Fruit fly (Drosophila melanogaster) whole organism, embryonic: ENCODE data around the gene CG32816.
A peak's percentile ranks its signal among the peaks of the same experiment; 100 is the strongest.

Source experiments
- Atf-2 ChIP-seq: fragments of 200-800 bp; sonication (Bioruptor generic); optimal IDR thresholded peaks from 2 replicates; lab custom pipeline; 2016; ENCODE audit warnings: missing biosample characterization, missing genetic modification characterization
- Bdp1 ChIP-seq: fragments of 200-800 bp; sonication (Bioruptor generic); optimal IDR thresholded peaks from 3 replicates; lab custom pipeline; 2016; ENCODE audit warnings: missing biosample characterization, missing genetic modification characterization
- CG12299 ChIP-seq: fragments of 200-800 bp; sonication (Bioruptor generic); optimal IDR thresholded peaks from 2 replicates; lab custom pipeline; 2018; ENCODE audit warnings: missing biosample characterization, mild to moderate bottlenecking, missing genetic modification characterization
- CG14014 ChIP-seq: fragments of 200-800 bp; sonication (Bioruptor generic); IDR thresholded peaks from 2 replicates; pipeline ENCODE4 v1.3.6; 2022; ENCODE audit warnings: missing biosample characterization, missing genetic modification characterization
- CG14441 ChIP-seq: fragments of 200-800 bp; sonication (Bioruptor generic); IDR thresholded peaks from 2 replicates; pipeline ENCODE4 v1.3.6; 2022; ENCODE audit warnings: missing biosample characterization, missing genetic modification characterization
- CG14965 ChIP-seq: fragments of 200-800 bp; sonication (Bioruptor generic); optimal IDR thresholded peaks from 2 replicates; lab custom pipeline; 2016; ENCODE audit warnings: missing biosample characterization, missing genetic modification characterization, borderline replicate concordance
- CG17359 ChIP-seq: fragments of 200-800 bp; sonication (Bioruptor generic); optimal IDR thresholded peaks from 3 replicates; lab custom pipeline; 2018; ENCODE audit warnings: missing biosample characterization, mild to moderate bottlenecking, missing genetic modification characterization, moderate library complexity
- CG18011 ChIP-seq: fragments of 200-800 bp; sonication (Bioruptor generic); optimal IDR thresholded peaks from 2 replicates; lab custom pipeline; 2017; ENCODE audit warnings: missing biosample characterization, missing genetic modification characterization, mild to moderate bottlenecking, moderate library complexity, missing genotype
- CG18262 ChIP-seq: fragments of 200-800 bp; optimal IDR thresholded peaks from 3 replicates; lab custom pipeline; 2019; ENCODE audit warnings: missing biosample characterization, mild to moderate bottlenecking, missing genetic modification characterization, moderate library complexity
- CG2120 ChIP-seq: fragments of 200-800 bp; sonication (Bioruptor generic); optimal IDR thresholded peaks from 3 replicates; lab custom pipeline; 2016; ENCODE audit warnings: missing biosample characterization, missing genetic modification characterization
- CG31441 ChIP-seq: fragments of 200-800 bp; sonication (Bioruptor generic); IDR thresholded peaks from 2 replicates; pipeline ENCODE4 v1.3.6; 2022; ENCODE audit warnings: missing biosample characterization, missing genetic modification characterization
- CG33213 ChIP-seq: fragments of 200-800 bp; sonication (Bioruptor generic); optimal IDR thresholded peaks from 3 replicates; lab custom pipeline; 2016; ENCODE audit warnings: missing biosample characterization, missing genetic modification characterization
- CG33557 ChIP-seq: fragments of 200-800 bp; sonication (Bioruptor generic); optimal IDR thresholded peaks from 2 replicates; lab custom pipeline; 2019; ENCODE audit warnings: missing biosample characterization, mild to moderate bottlenecking, missing genetic modification characterization, moderate library complexity
- CG5180 ChIP-seq: fragments of 200-800 bp; sonication (Bioruptor generic); optimal IDR thresholded peaks from 3 replicates; lab custom pipeline; 2017; ENCODE audit warnings: missing biosample characterization, missing genetic modification characterization, mild to moderate bottlenecking, moderate library complexity, missing genetic modification reagents
- CG5245 ChIP-seq: fragments of 200-800 bp; sonication (Bioruptor generic); optimal IDR thresholded peaks from 3 replicates; lab custom pipeline; 2016; ENCODE audit warnings: missing biosample characterization, missing genetic modification characterization
- CG6654 ChIP-seq: fragments of 200-800 bp; sonication (Bioruptor generic); optimal IDR thresholded peaks from 2 replicates; lab custom pipeline; 2017; ENCODE audit warnings: missing biosample characterization, mild to moderate bottlenecking, missing genetic modification characterization
- D19B ChIP-seq: fragments of 200-800 bp; sonication (Bioruptor generic); optimal IDR thresholded peaks from 2 replicates; lab custom pipeline; 2017; ENCODE audit warnings: missing biosample characterization, mild to moderate bottlenecking, missing genetic modification characterization
- Dad ChIP-seq: fragments of 200-800 bp; sonication (Bioruptor generic); optimal IDR thresholded peaks from 3 replicates; lab custom pipeline; 2016; ENCODE audit warnings: missing biosample characterization, missing genetic modification characterization
- Dp ChIP-seq: fragments of 200-800 bp; sonication (Bioruptor generic); optimal IDR thresholded peaks from 2 replicates; lab custom pipeline; 2018; ENCODE audit warnings: missing biosample characterization, mild to moderate bottlenecking, missing genetic modification characterization, moderate library complexity
- Hand ChIP-seq: fragments of 200-800 bp; sonication (Bioruptor generic); optimal IDR thresholded peaks from 2 replicates; lab custom pipeline; 2017; ENCODE audit warnings: mild to moderate bottlenecking, missing biosample characterization, missing genetic modification reagents, missing genetic modification characterization
- MBD-R2 ChIP-seq: fragments of 200-800 bp; sonication (Bioruptor generic); IDR thresholded peaks from 2 replicates; pipeline ENCODE4 v1.3.6; 2022; ENCODE audit warnings: missing biosample characterization, missing genetic modification characterization
- Max ChIP-seq: fragments of 200-800 bp; sonication (Bioruptor generic); optimal IDR thresholded peaks from 2 replicates; lab custom pipeline; 2016; ENCODE audit warnings: missing biosample characterization, mild to moderate bottlenecking, missing genetic modification characterization
- NK7.1 ChIP-seq: fragments of 200-800 bp; sonication (Bioruptor generic); optimal IDR thresholded peaks from 3 replicates; lab custom pipeline; 2016; ENCODE audit warnings: missing biosample characterization, missing genetic modification characterization
- Nf-YC ChIP-seq: fragments of 200-800 bp; optimal IDR thresholded peaks from 3 replicates; lab custom pipeline; 2019; ENCODE audit warnings: missing biosample characterization, mild to moderate bottlenecking, missing genetic modification characterization, moderate library complexity
- Ravus ChIP-seq: fragments of 200-800 bp; sonication (Bioruptor generic); IDR thresholded peaks from 2 replicates; pipeline ENCODE4 v1.3.6; 2022; ENCODE audit warnings: missing biosample characterization, missing genetic modification characterization
- cas ChIP-seq: fragments of 200-800 bp; sonication (Bioruptor generic); IDR thresholded peaks from 2 replicates; pipeline ENCODE4 v1.3.6; 2022; ENCODE audit warnings: missing biosample characterization, missing genetic modification characterization
- caup ChIP-seq: fragments of 200-800 bp; sonication (Bioruptor generic); optimal IDR thresholded peaks from 3 replicates; lab custom pipeline; 2017; ENCODE audit warnings: missing biosample characterization, mild to moderate bottlenecking, missing genetic modification characterization, moderate library complexity; ENCODE audit not compliant: severe bottlenecking
- chm ChIP-seq: fragments of 200-800 bp; sonication (Bioruptor generic); IDR thresholded peaks from 2 replicates; pipeline ENCODE4 v1.3.6; 2022; ENCODE audit warnings: missing biosample characterization, missing genetic modification characterization
- crp ChIP-seq, 2 experiments: fragments of 200-800 bp; sonication (Bioruptor generic); optimal IDR thresholded peaks; 2 replicates in 1 of 2; 3 replicates in 1 of 2; lab custom pipeline; 2017; ENCODE audit warnings: missing biosample characterization in 2 of 2, missing genetic modification characterization in 2 of 2, mild to moderate bottlenecking in 1 of 2, moderate library complexity in 1 of 2
- dan ChIP-seq: fragments of 200-800 bp; sonication (Bioruptor generic); IDR thresholded peaks from 2 replicates; pipeline ENCODE4 v1.3.6; 2022; ENCODE audit warnings: missing biosample characterization, missing genetic modification characterization
- gcm ChIP-seq: fragments of 200-800 bp; sonication (Bioruptor generic); optimal IDR thresholded peaks from 2 replicates; lab custom pipeline; 2019; ENCODE audit warnings: missing biosample characterization, mild to moderate bottlenecking, missing genetic modification characterization, moderate library complexity
- hbn ChIP-seq: fragments of 200-800 bp; sonication (Bioruptor generic); IDR thresholded peaks from 2 replicates; pipeline ENCODE4 v1.3.6; 2022; ENCODE audit warnings: missing biosample characterization, missing genetic modification characterization; ENCODE audit not compliant: partially characterized antibody
- knrl ChIP-seq: fragments of 200-800 bp; sonication (Bioruptor generic); IDR thresholded peaks from 3 replicates; pipeline ENCODE4 v1.3.6; 2022; ENCODE audit warnings: missing biosample characterization, missing genetic modification characterization; ENCODE audit not compliant: partially characterized antibody
- mirr ChIP-seq: fragments of 200-800 bp; sonication (Bioruptor generic); optimal IDR thresholded peaks from 3 replicates; lab custom pipeline; 2018; ENCODE audit warnings: missing biosample characterization, mild to moderate bottlenecking, missing genetic modification characterization
- nau ChIP-seq: fragments of 200-800 bp; sonication (Bioruptor generic); optimal IDR thresholded peaks from 3 replicates; lab custom pipeline; 2017; ENCODE audit warnings: missing biosample characterization, mild to moderate bottlenecking, missing genetic modification characterization, missing genetic modification reagents
- nerfin-1 ChIP-seq: fragments of 200-800 bp; sonication (Bioruptor generic); optimal IDR thresholded peaks from 3 replicates; lab custom pipeline; 2019; ENCODE audit warnings: missing biosample characterization, mild to moderate bottlenecking, missing genetic modification characterization, moderate library complexity
- p53 ChIP-seq: fragments of 200-800 bp; sonication (Bioruptor generic); optimal IDR thresholded peaks from 2 replicates; lab custom pipeline; 2016; ENCODE audit warnings: missing biosample characterization, missing genetic modification characterization
- phol ChIP-seq: fragments of 200-800 bp; sonication (Bioruptor generic); optimal IDR thresholded peaks from 3 replicates; lab custom pipeline; 2018; ENCODE audit warnings: missing biosample characterization, mild to moderate bottlenecking, missing genetic modification characterization, moderate library complexity
- pita ChIP-seq: fragments of 200-800 bp; sonication (Bioruptor generic); optimal IDR thresholded peaks from 2 replicates; lab custom pipeline; 2017; ENCODE audit warnings: missing biosample characterization, mild to moderate bottlenecking, missing genetic modification characterization
- prd ChIP-seq, 3 experiments: fragments of >200 bp in 2 of 3; fragments of 200-800 bp in 1 of 3; sonication (Bioruptor generic) in 1 of 3; optimal IDR thresholded peaks in 2 of 3; IDR thresholded peaks in 1 of 3; 2 replicates in 2 of 3; 3 replicates in 1 of 3; pipeline versions ENCODE4 v1.3.6 to Lab custom; 2017 to 2022; ENCODE audit warnings: missing biosample characterization in 1 of 3, missing genetic modification characterization in 1 of 3
- pzg ChIP-seq: fragments of 200-800 bp; sonication (Bioruptor generic); optimal IDR thresholded peaks from 3 replicates; lab custom pipeline; 2018; ENCODE audit warnings: missing biosample characterization, mild to moderate bottlenecking, missing genetic modification characterization, moderate library complexity
- schlank ChIP-seq: fragments of 200-800 bp; sonication (Bioruptor generic); optimal IDR thresholded peaks from 2 replicates; lab custom pipeline; 2018; ENCODE audit warnings: missing biosample characterization, mild to moderate bottlenecking, missing genetic modification characterization
- shn ChIP-seq: fragments of 200-800 bp; sonication (Bioruptor generic); optimal IDR thresholded peaks from 3 replicates; lab custom pipeline; 2016; ENCODE audit warnings: missing biosample characterization, missing genetic modification characterization
- so ChIP-seq: fragments of 200-800 bp; sonication (Bioruptor generic); IDR thresholded peaks from 3 replicates; pipeline ENCODE4 v1.3.6; 2022; ENCODE audit warnings: missing biosample characterization, missing genetic modification characterization
- sob ChIP-seq: fragments of 200-800 bp; sonication (Bioruptor generic); IDR thresholded peaks from 2 replicates; pipeline ENCODE4 v1.3.6; 2022; ENCODE audit warnings: missing biosample characterization, missing genetic modification characterization
- stwl ChIP-seq: fragments of 200-800 bp; sonication (Bioruptor generic); optimal IDR thresholded peaks from 3 replicates; lab custom pipeline; 2018; ENCODE audit warnings: missing biosample characterization, mild to moderate bottlenecking, missing genetic modification characterization, moderate library complexity
- sug ChIP-seq: fragments of 200-800 bp; optimal IDR thresholded peaks from 2 replicates; lab custom pipeline; 2019; ENCODE audit warnings: missing biosample characterization, mild to moderate bottlenecking, missing genetic modification characterization, moderate library complexity

The CG32816 gene

dm6 chrX:493445-494190 lies 23.1 kb upstream of the CG32816 start, which contains the start of gene CG17896 (continued):
- TF ChIP-seq CG14441 (GFP tag; lab: Robert Waterston, UW) (peak; percentile 99), caup (peak; percentile 99), sug (peak; percentile 93), MBD-R2 (peak; percentile 98), CG18011 (GFP tag; lab: Kevin White, UChicago) (no peak), mirr (GFP tag; lab: Kevin White, UChicago) (peak; percentile 98), Nf-YC (peak; percentile 76), CG14965 (peak; percentile 90), Dad (GFP tag; lab: Kevin White, UChicago) (peak; percentile 98), CG33557 (GFP tag; lab: Kevin White, UChicago) (peak; percentile 70), CG17359 (tag; lab: Kevin White, UChicago) (peak; percentile 97), schlank (tag; lab: Kevin White, UChicago) (peak; percentile 99), gcm (peak; percentile 91), knrl (GFP tag; lab: Robert Waterston, UW) (no peak), prd (optimal IDR thresholded peaks at IDR 0.05; lab: Kevin White, UChicago) (no peak), prd (GFP tag; IDR thresholded peaks at IDR 0.05; lab: Robert Waterston, UW) (peak; percentile 99), dan (GFP tag; lab: Robert Waterston, UW) (peak; percentile 73; the same call in 1 of the 2 replicates), CG2120 (peak; percentile 100), p53 (GFP tag; lab: Kevin White, UChicago) (peak; percentile 94), shn (GFP tag; lab: Kevin White, UChicago) (peak; percentile 98), so (peak; percentile 97), chm (GFP tag; lab: Robert Waterston, UW) (peak; percentile 96), hbn (no peak), stwl (tag; lab: Kevin White, UChicago) (no peak), CG31441 (GFP tag; lab: Robert Waterston, UW) (peak; percentile 92), CG33213 (GFP tag; lab: Kevin White, UChicago) (peak; percentile 98), CG5180 (GFP tag; lab: Kevin White, UChicago) (peak; percentile 86), pita (GFP tag; lab: Kevin White, UChicago) (no peak), CG5245 (GFP tag; lab: Kevin White, UChicago) (peak; percentile 95), Ravus (peak; percentile 96), Bdp1 (peak; percentile 92), crp (GFP tag; optimal IDR thresholded peaks at IDR 0.05; lab: Kevin White, UChicago) (peak in 1 of 2 experiments; percentile 67), cas (GFP tag; lab: Robert Waterston, UW) (peak; percentile 98), nau (GFP tag; lab: Kevin White, UChicago) (peak; percentile 96), Atf-2 (GFP tag; lab: Kevin White, UChicago) (peak; percentile 98), CG14014 (GFP tag; lab: Robert Waterston, UW) (peak; percentile 99), Dp (peak; percentile 15), nerfin-1 (tag; lab: Kevin White, UChicago) (peak; percentile 85), NK7.1 (GFP tag; lab: Kevin White, UChicago) (peak; percentile 97), phol (tag; lab: Kevin White, UChicago) (peak; percentile 93), CG6654 (GFP tag; lab: Kevin White, UChicago) (peak; percentile 84), CG18262 (tag; lab: Kevin White, UChicago) (peak; percentile 93), sob (GFP tag; lab: Robert Waterston, UW) (peak; percentile 99), CG12299 (tag; lab: Kevin White, UChicago) (peak; percentile 95), Hand (GFP tag; lab: Kevin White, UChicago) (peak; percentile 95), Max (GFP tag; lab: Kevin White, UChicago) (peak; percentile 97), pzg (GFP tag; lab: Kevin White, UChicago) (peak; percentile 43), D19B (GFP tag; lab: Kevin White, UChicago) (peak; percentile 96)
